Worm (Caenorhabditis elegans): ENCODE data around the gene fbxb-45.
"Not testable (repeated sequence)": the region's sequence is repeated elsewhere in the genome, so short reads cannot be mapped to it uniquely, and the experiment has no call there.

The fbxb-45 gene

ce11 chrII:1056844-1057243 is 13.0 kb upstream of the fbxb-45 start (continued):
- TF ChIP-seq unc-98 (GFP tag; IDR thresholded peaks at IDR 0.05) (no peak), egl-27 (tag; optimal IDR thresholded peaks at IDR 0.05) (no peak), pqm-1 (tag; optimal IDR thresholded peaks at IDR 0.05) (peak; percentile 2), xbp-1 (tag; optimal IDR thresholded peaks at IDR 0.05) (no peak), mep-1 (tag; optimal IDR thresholded peaks at IDR 0.05) (no peak), nhr-90 (tag; optimal IDR thresholded peaks at IDR 0.05; ENCODE audit: poor library complexity) (peak; percentile 3), rnt-1 (tag; optimal IDR thresholded peaks at IDR 0.05) (no peak)

ce11 chrII:1054724-1055123 is 10.9 kb upstream of the fbxb-45 start, which contains the start of gene K02E7.7:
TSS of gene K02E7.7 (plus strand) at chrII:1055024.
- not testable (repeated sequence) for TF ChIP-seq C04F5.9, swsn-7, lsy-2 (tag; optimal IDR thresholded peaks at IDR 0.05)

ce11 chrII:1049849-1050248 is 6.0 kb upstream of the fbxb-45 start, which contains the start of gene fbxb-40:
TSS of gene fbxb-40 (minus strand) at chrII:1049949.
- TF ChIP-seq hlh-4 (tag; optimal IDR thresholded peaks at IDR 0.05) (no peak), sptf-1 (tag; optimal IDR thresholded peaks at IDR 0.05) (no peak), mab-9 (GFP tag; IDR thresholded peaks at IDR 0.05) (no peak), elt-3 (tag; optimal IDR thresholded peaks at IDR 0.05) (no peak), efl-1 (optimal IDR thresholded peaks at IDR 0.05) (no peak), efl-1 (GFP tag; optimal IDR thresholded peaks at IDR 0.05 in 1 of 2) (no peak), nhr-11 (tag; optimal IDR thresholded peaks at IDR 0.05) (no peak), lin-15B (tag; optimal IDR thresholded peaks at IDR 0.05) (no peak), nhr-84 (tag; optimal IDR thresholded peaks at IDR 0.05) (no peak), sox-4 (tag; optimal IDR thresholded peaks at IDR 0.05) (no peak), efl-3 (GFP tag; optimal IDR thresholded peaks at IDR 0.05) (no peak), ceh-63 (GFP tag; optimal IDR thresholded peaks at IDR 0.05) (no peak), nhr-237 (tag; optimal IDR thresholded peaks at IDR 0.05) (no peak), irx-1 (tag; optimal IDR thresholded peaks at IDR 0.05) (no peak), fkh-8 (tag; optimal IDR thresholded peaks at IDR 0.05) (no peak), ceh-90 (tag; optimal IDR thresholded peaks at IDR 0.05) (no peak), tbx-2 (tag; optimal IDR thresholded peaks at IDR 0.05) (no peak)

- TF ChIP-seq efl-1 (optimal IDR thresholded peaks at IDR 0.05): no peak
- TF ChIP-seq efl-1 (GFP tag; optimal IDR thresholded peaks at IDR 0.05 in 1 of 2): peak in 1 of 2 experiments; percentile 34
- no peak for TF ChIP-seq sox-4 (tag; optimal IDR thresholded peaks at IDR 0.05)
These were observed 3.1 kb upstream of the fbxb-45 start for ce11 chrII:1046937-1047336.

- TF ChIP-seq egl-13 (tag; optimal IDR thresholded peaks at IDR 0.05): no peak
- TF ChIP-seq C34B4.2 (tag; optimal IDR thresholded peaks at IDR 0.05): no peak
These were observed 1.9 kb upstream of the fbxb-45 start, which contains the start of gene str-148 for ce11 chrII:1045692-1046091. TSS of gene str-148 (plus strand) at chrII:1045992.

ce11 chrII:1042227-1042626 is 1.6 kb downstream of the fbxb-45 start, which contains the start of gene fbxb-41:
TSS of gene fbxb-41 (minus strand) at chrII:1042327.
- TF ChIP-seq unc-86 (tag; optimal IDR thresholded peaks at IDR 0.05) (no peak), ets-5 (GFP tag; IDR thresholded peaks at IDR 0.05) (no peak), irx-1 (tag; optimal IDR thresholded peaks at IDR 0.05) (no peak), lin-15B (tag; optimal IDR thresholded peaks at IDR 0.05) (no peak), pag-3 (tag; optimal IDR thresholded peaks at IDR 0.05; ENCODE audit: borderline replicate concordance, insufficient read depth) (no peak), sptf-1 (tag; optimal IDR thresholded peaks at IDR 0.05) (no peak), nhr-84 (tag; optimal IDR thresholded peaks at IDR 0.05) (no peak), blmp-1 (tag; optimal IDR thresholded peaks at IDR 0.05) (no peak), ceh-88 (GFP tag; IDR thresholded peaks at IDR 0.05) (no peak), grh-1 (GFP tag; IDR thresholded peaks at IDR 0.05) (no peak), C04F5.9 (tag; optimal IDR thresholded peaks at IDR 0.05) (no peak), ztf-11 (tag; optimal IDR thresholded peaks at IDR 0.05) (no peak), vab-15 (tag; optimal IDR thresholded peaks at IDR 0.05) (no peak), nhr-11 (tag; optimal IDR thresholded peaks at IDR 0.05) (no peak), sox-4 (tag; optimal IDR thresholded peaks at IDR 0.05) (no peak), lin-13 (GFP tag; optimal IDR thresholded peaks at IDR 0.05) (no peak), fkh-4 (tag; optimal IDR thresholded peaks at IDR 0.05; ENCODE audit: borderline replicate concordance) (no peak), mef-2 (tag; optimal IDR thresholded peaks at IDR 0.05) (no peak), nhr-19 (GFP tag; conservative IDR thresholded peaks at IDR 0.05) (no peak), sup-37 (GFP tag; optimal IDR thresholded peaks at IDR 0.05) (no peak)

Measured in whole organism, L1 larva.